Fruit fly (Drosophila melanogaster) whole organism, embryonic: ENCODE results near the gene CG10576.
A peak's percentile ranks its signal among the peaks of the same experiment; 100 is the strongest.

Experiments
- CG10267 ChIP-seq: fragments of 200-800 bp; sonication (Bioruptor generic); optimal IDR thresholded peaks from 2 replicates; lab custom pipeline; 2018; ENCODE audit warnings: missing biosample characterization, mild to moderate bottlenecking, missing genetic modification characterization, moderate library complexity
- CG11456 ChIP-seq: fragments of 200-800 bp; sonication (Bioruptor generic); IDR thresholded peaks from 3 replicates; pipeline ENCODE4 v1.3.6; 2022; ENCODE audit warnings: missing biosample characterization, missing genetic modification characterization
- CG12299 ChIP-seq: fragments of 200-800 bp; sonication (Bioruptor generic); optimal IDR thresholded peaks from 2 replicates; lab custom pipeline; 2018; ENCODE audit warnings: missing biosample characterization, mild to moderate bottlenecking, missing genetic modification characterization
- CG13624 ChIP-seq: fragments of 200-800 bp; sonication (Bioruptor generic); optimal IDR thresholded peaks from 2 replicates; lab custom pipeline; 2016; ENCODE audit warnings: missing biosample characterization, missing genetic modification characterization
- CG15601 ChIP-seq: fragments of 200-800 bp; sonication (Bioruptor generic); optimal IDR thresholded peaks from 3 replicates; lab custom pipeline; 2019; ENCODE audit warnings: missing biosample characterization, mild to moderate bottlenecking, missing genetic modification characterization, moderate library complexity
- CG1602 ChIP-seq: fragments of 200-800 bp; sonication (Bioruptor generic); optimal IDR thresholded peaks from 3 replicates; lab custom pipeline; 2016; ENCODE audit warnings: missing biosample characterization, missing genetic modification characterization
- CG16779 ChIP-seq: fragments of 200-800 bp; sonication (Bioruptor generic); IDR thresholded peaks from 2 replicates; pipeline ENCODE4 v1.3.6; 2022; ENCODE audit warnings: missing biosample characterization, missing genetic modification characterization
- CG2202 ChIP-seq: fragments of 200-800 bp; sonication (Bioruptor generic); optimal IDR thresholded peaks from 2 replicates; lab custom pipeline; 2018; ENCODE audit warnings: missing biosample characterization, mild to moderate bottlenecking, missing genetic modification characterization
- CG30403 ChIP-seq: fragments of 200-800 bp; sonication (Bioruptor generic); optimal IDR thresholded peaks from 3 replicates; lab custom pipeline; 2016; ENCODE audit warnings: missing biosample characterization, missing genetic modification characterization
- CG31388 ChIP-seq: fragments of 200-800 bp; sonication (Bioruptor generic); optimal IDR thresholded peaks from 2 replicates; lab custom pipeline; 2016; ENCODE audit warnings: missing biosample characterization, missing genetic modification characterization
- CG3847 ChIP-seq: fragments of 200-800 bp; sonication (Bioruptor generic); IDR thresholded peaks from 2 replicates; pipeline ENCODE4 v1.3.6; 2022; ENCODE audit warnings: missing biosample characterization, missing genetic modification characterization
- CG4360 ChIP-seq: fragments of 200-800 bp; sonication (Bioruptor generic); IDR thresholded peaks from 2 replicates; pipeline ENCODE4 v1.3.6; 2022; ENCODE audit warnings: missing biosample characterization, missing genetic modification characterization
- CG6654 ChIP-seq: fragments of 200-800 bp; sonication (Bioruptor generic); optimal IDR thresholded peaks from 2 replicates; lab custom pipeline; 2017; ENCODE audit warnings: missing biosample characterization, mild to moderate bottlenecking, missing genetic modification characterization
- CG7963 ChIP-seq: fragments of 200-800 bp; sonication (Bioruptor generic); IDR thresholded peaks from 3 replicates; pipeline ENCODE4 v1.3.6; 2022; ENCODE audit warnings: missing biosample characterization, missing genetic modification characterization; ENCODE audit not compliant: partially characterized antibody
- CG7987 ChIP-seq: fragments of 200-800 bp; sonication (Bioruptor generic); optimal IDR thresholded peaks from 2 replicates; lab custom pipeline; 2018; ENCODE audit warnings: missing biosample characterization, mild to moderate bottlenecking, missing genetic modification characterization, moderate library complexity
- CG8290 ChIP-seq, 3 experiments: fragments of 200-800 bp; sonication (Bioruptor generic); optimal IDR thresholded peaks; 2 replicates each; lab custom pipeline; 2016 to 2019; ENCODE audit warnings: missing biosample characterization in 3 of 3, missing genetic modification characterization in 3 of 3, mild to moderate bottlenecking in 2 of 3, moderate library complexity in 1 of 3
- CTCF ChIP-seq: fragments of 200-800 bp; sonication (Bioruptor generic); optimal IDR thresholded peaks from 2 replicates; lab custom pipeline; 2017; ENCODE audit warnings: missing biosample characterization, mild to moderate bottlenecking, missing genetic modification characterization, moderate library complexity
- CkIIα-i1 ChIP-seq: fragments of 200-800 bp; sonication (Bioruptor generic); IDR thresholded peaks from 2 replicates; pipeline ENCODE4 v1.3.6; 2022; ENCODE audit warnings: missing biosample characterization, missing genetic modification characterization
- CrebB ChIP-seq: fragments of 200-800 bp; sonication (Bioruptor generic); optimal IDR thresholded peaks from 3 replicates; lab custom pipeline; 2018; ENCODE audit warnings: missing biosample characterization, mild to moderate bottlenecking, missing genetic modification characterization
- Dek ChIP-seq: fragments of 200-800 bp; sonication (Bioruptor generic); optimal IDR thresholded peaks from 3 replicates; lab custom pipeline; 2019; ENCODE audit warnings: missing biosample characterization, mild to moderate bottlenecking, missing genetic modification characterization, moderate library complexity
- Doc3 ChIP-seq: fragments of 200-800 bp; sonication (Bioruptor generic); IDR thresholded peaks from 3 replicates; pipeline ENCODE4 v1.3.6; 2022; ENCODE audit warnings: missing biosample characterization, missing genetic modification characterization; ENCODE audit not compliant: partially characterized antibody
- Jarid2 ChIP-seq: fragments of 200-800 bp; sonication (Bioruptor generic); optimal IDR thresholded peaks from 3 replicates; lab custom pipeline; 2017; ENCODE audit warnings: mild to moderate bottlenecking, missing biosample characterization, missing genetic modification reagents, missing genetic modification characterization
- Lhr ChIP-seq: fragments of 200-800 bp; sonication (Bioruptor generic); optimal IDR thresholded peaks from 3 replicates; lab custom pipeline; 2017; ENCODE audit warnings: mild to moderate bottlenecking, missing biosample characterization, missing genetic modification reagents, missing genetic modification characterization
- Max ChIP-seq: fragments of 200-800 bp; sonication (Bioruptor generic); optimal IDR thresholded peaks from 2 replicates; lab custom pipeline; 2016; ENCODE audit warnings: missing biosample characterization, mild to moderate bottlenecking, missing genetic modification characterization
- Myb ChIP-seq: fragments of 200-800 bp; sonication (Bioruptor generic); optimal IDR thresholded peaks from 2 replicates; lab custom pipeline; 2016; ENCODE audit warnings: missing biosample characterization, missing genetic modification characterization
- NC2α ChIP-seq: fragments of 200-800 bp; sonication (Bioruptor generic); optimal IDR thresholded peaks from 2 replicates; lab custom pipeline; 2016; ENCODE audit warnings: missing biosample characterization, missing genetic modification characterization
- Opbp ChIP-seq: fragments of 200-800 bp; sonication (Bioruptor generic); IDR thresholded peaks from 3 replicates; pipeline ENCODE4 v1.3.6; 2022; ENCODE audit warnings: missing biosample characterization, missing genetic modification characterization; ENCODE audit not compliant: partially characterized antibody
- Rfx ChIP-seq: fragments of 200-800 bp; sonication (Bioruptor generic); IDR thresholded peaks from 2 replicates; pipeline ENCODE4 v1.3.6; 2022; ENCODE audit warnings: missing biosample characterization, missing genetic modification characterization
- Scr ChIP-seq: fragments of 200-800 bp; sonication (Bioruptor generic); IDR thresholded peaks from 2 replicates; pipeline ENCODE4 v1.3.6; 2022; ENCODE audit warnings: missing biosample characterization, missing genetic modification characterization; ENCODE audit not compliant: partially characterized antibody
- Six4 ChIP-seq: fragments of 200-800 bp; sonication (Bioruptor generic); optimal IDR thresholded peaks from 2 replicates; lab custom pipeline; 2016; ENCODE audit warnings: missing biosample characterization, missing genetic modification characterization
- Spps ChIP-seq: fragments of 200-800 bp; sonication (Bioruptor generic); optimal IDR thresholded peaks from 2 replicates; lab custom pipeline; 2018; ENCODE audit warnings: missing biosample characterization, mild to moderate bottlenecking, missing genetic modification characterization
- Sry-δ ChIP-seq: fragments of 200-800 bp; sonication (Bioruptor generic); optimal IDR thresholded peaks from 2 replicates; lab custom pipeline; 2016; ENCODE audit warnings: missing biosample characterization, missing genetic modification characterization
- ato ChIP-seq: fragments of 200-800 bp; sonication (Bioruptor generic); IDR thresholded peaks from 2 replicates; pipeline ENCODE4 v1.3.6; 2022; ENCODE audit warnings: missing biosample characterization, missing genetic modification characterization; ENCODE audit not compliant: partially characterized antibody
- bowl ChIP-seq: fragments of 200-800 bp; sonication (Bioruptor generic); IDR thresholded peaks from 2 replicates; pipeline ENCODE4 v1.3.6; 2022; ENCODE audit warnings: missing biosample characterization, missing genetic modification characterization
- chif ChIP-seq, 2 experiments: fragments of 200-800 bp; sonication (Bioruptor generic); optimal IDR thresholded peaks; 3 replicates each; lab custom pipeline; 2016; ENCODE audit warnings: missing biosample characterization in 2 of 2, missing genetic modification characterization in 2 of 2
- chm ChIP-seq: fragments of 200-800 bp; sonication (Bioruptor generic); IDR thresholded peaks from 2 replicates; pipeline ENCODE4 v1.3.6; 2022; ENCODE audit warnings: missing biosample characterization, missing genetic modification characterization
- chn ChIP-seq: fragments of 200-800 bp; sonication (Bioruptor generic); optimal IDR thresholded peaks from 2 replicates; lab custom pipeline; 2016; ENCODE audit warnings: missing biosample characterization, missing genetic modification characterization
- fu2 ChIP-seq: fragments of 200-800 bp; sonication (Bioruptor generic); optimal IDR thresholded peaks from 2 replicates; lab custom pipeline; 2016; ENCODE audit warnings: missing biosample characterization, missing genetic modification characterization
- gro ChIP-seq: fragments of 200-800 bp; sonication (Bioruptor generic); optimal IDR thresholded peaks from 2 replicates; lab custom pipeline; 2016; ENCODE audit warnings: missing biosample characterization, missing genetic modification characterization
- hbn ChIP-seq: fragments of 200-800 bp; sonication (Bioruptor generic); IDR thresholded peaks from 2 replicates; pipeline ENCODE4 v1.3.6; 2022; ENCODE audit warnings: missing biosample characterization, missing genetic modification characterization; ENCODE audit not compliant: partially characterized antibody
- inv ChIP-seq: fragments of 200-800 bp; sonication (Bioruptor generic); IDR thresholded peaks from 2 replicates; pipeline ENCODE4 v1.3.6; 2022; ENCODE audit warnings: missing biosample characterization, missing genetic modification characterization; ENCODE audit not compliant: partially characterized antibody
- lov ChIP-seq, 2 experiments: fragments of 200-800 bp in 1 of 2; fragments of >200 bp in 1 of 2; sonication (Bioruptor generic) in 1 of 2; IDR thresholded peaks in 1 of 2; optimal IDR thresholded peaks in 1 of 2; 2 replicates in 1 of 2; 3 replicates in 1 of 2; pipeline versions ENCODE4 v1.3.6 to Lab custom; 2017 to 2022; ENCODE audit warnings: missing biosample characterization in 1 of 2, missing genetic modification characterization in 1 of 2
- pzg ChIP-seq: fragments of 200-800 bp; sonication (Bioruptor generic); optimal IDR thresholded peaks from 3 replicates; lab custom pipeline; 2018; ENCODE audit warnings: missing biosample characterization, mild to moderate bottlenecking, missing genetic modification characterization, moderate library complexity
- sob ChIP-seq: fragments of 200-800 bp; sonication (Bioruptor generic); IDR thresholded peaks from 2 replicates; pipeline ENCODE4 v1.3.6; 2022; ENCODE audit warnings: missing biosample characterization, missing genetic modification characterization
- toy ChIP-seq: fragments of 200-800 bp; sonication (Bioruptor generic); IDR thresholded peaks from 2 replicates; pipeline ENCODE4 v1.3.6; 2022; ENCODE audit warnings: missing biosample characterization, missing genetic modification characterization
- trem ChIP-seq: fragments of 200-800 bp; optimal IDR thresholded peaks from 3 replicates; lab custom pipeline; 2019; ENCODE audit warnings: missing biosample characterization, mild to moderate bottlenecking, missing genetic modification characterization, moderate library complexity
- usp ChIP-seq: fragments of >200 bp; optimal IDR thresholded peaks from 2 replicates; lab custom pipeline; 2017; ENCODE audit warnings: missing biosample characterization, missing genetic modification characterization
- vnd ChIP-seq: fragments of 200-800 bp; sonication (Bioruptor generic); IDR thresholded peaks from 3 replicates; pipeline ENCODE4 v1.3.6; 2022; ENCODE audit warnings: missing biosample characterization, missing genetic modification characterization; ENCODE audit not compliant: partially characterized antibody
- zfh2 ChIP-seq: fragments of 200-800 bp; sonication (Bioruptor generic); optimal IDR thresholded peaks from 2 replicates; lab custom pipeline; 2016; ENCODE audit warnings: missing biosample characterization, missing genetic modification characterization

The CG10576 gene

DNA sequence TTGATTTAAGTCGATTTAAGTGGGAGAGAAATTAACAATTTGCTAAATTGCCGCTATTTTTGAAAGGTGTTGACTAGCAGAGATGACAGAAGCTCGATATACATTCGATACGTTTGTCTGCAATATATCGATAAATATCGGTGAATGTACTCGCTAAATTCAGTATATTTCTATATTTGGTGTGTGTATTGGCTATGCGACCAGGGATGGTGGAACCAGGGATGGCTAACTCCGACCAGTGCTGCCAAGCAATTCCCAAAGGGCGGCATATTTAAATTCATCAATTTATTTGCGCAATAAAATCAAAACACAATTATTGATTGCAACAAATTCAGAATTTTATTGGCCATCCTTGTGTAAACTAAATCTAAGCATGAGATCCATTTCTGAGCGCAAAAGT lies 47.5 kb upstream of the CG10576 start, which contains the start of gene mad2 (continued):
- TF ChIP-seq CG12299 (tag; lab: Kevin White, UChicago) = peak; percentile 15
- TF ChIP-seq Jarid2 (GFP tag; lab: Kevin White, UChicago) = no peak
- TF ChIP-seq CG31388 (GFP tag; lab: Kevin White, UChicago) = no peak
- TF ChIP-seq Max = no peak
- TF ChIP-seq CG1602 (GFP tag; lab: Kevin White, UChicago) = no peak
- peak; percentile 33 for TF ChIP-seq CrebB (tag; lab: Kevin White, UChicago)
- peak; percentile 62 for TF ChIP-seq Scr (GFP tag; lab: Robert Waterston, UW)
- 0 out of 2 replicates have a peak, but pooled peaks have one; percentile 11 for TF ChIP-seq ato (GFP tag; lab: Robert Waterston, UW)
- no peak; the same call in 1 of the 3 replicates for TF ChIP-seq Doc3
- no peak for TF ChIP-seq fu2
- peak; percentile 54; the same call in 1 of the 3 replicates for TF ChIP-seq CG7963 (GFP tag; lab: Robert Waterston, UW)
- TF ChIP-seq zfh2 = peak; percentile 8
- TF ChIP-seq CG6654 = no peak
- 0 out of 2 replicates have a peak, but pooled peaks have one; percentile 38 for TF ChIP-seq sob
- TF ChIP-seq trem (tag; lab: Kevin White, UChicago) = peak; percentile 22
- TF ChIP-seq Lhr (GFP tag; lab: Kevin White, UChicago) = peak; percentile 97
- no peak for TF ChIP-seq Six4 (GFP tag; lab: Kevin White, UChicago)
- TF ChIP-seq chm = 0 out of 2 replicates have a peak, but pooled peaks have one; percentile 27
- TF ChIP-seq toy = no peak
- TF ChIP-seq chif (GFP tag; optimal IDR thresholded peaks at IDR 0.05; lab: Kevin White, UChicago) = peak; percentile 9 to 28
- no peak for TF ChIP-seq Spps
- TF ChIP-seq CG4360 = no peak
- peak; percentile 55; the same call in 1 of the 2 replicates for TF ChIP-seq hbn (GFP tag; lab: Robert Waterston, UW)
- TF ChIP-seq usp (GFP tag; lab: Kevin White, UChicago) = no peak
- no peak for TF ChIP-seq gro (GFP tag; lab: Kevin White, UChicago)
- peak; percentile 75 for TF ChIP-seq CG13624
- TF ChIP-seq CG2202 (tag; lab: Kevin White, UChicago) = peak; percentile 47
- TF ChIP-seq Rfx (GFP tag; lab: Robert Waterston, UW) = peak; percentile 41; the same call in 1 of the 2 replicates
- TF ChIP-seq CG11456 (GFP tag; lab: Robert Waterston, UW) = peak; percentile 20; the same call in 1 of the 3 replicates
- TF ChIP-seq CG16779 (GFP tag; lab: Robert Waterston, UW) = no peak
- peak; percentile 58 for TF ChIP-seq CG10267
- TF ChIP-seq Sry-δ (GFP tag; lab: Kevin White, UChicago) = peak; percentile 94
- TF ChIP-seq Opbp (GFP tag; lab: Robert Waterston, UW) = peak; percentile 78
- TF ChIP-seq CG30403 (GFP tag; lab: Kevin White, UChicago) = peak; percentile 25
- peak; percentile 9 for TF ChIP-seq CG7987 (GFP tag; lab: Kevin White, UChicago)
- peak; percentile 54 for TF ChIP-seq CG15601 (tag; lab: Kevin White, UChicago)
- TF ChIP-seq NC2α = no peak
- TF ChIP-seq chn = peak; percentile 44
- peak; percentile 52; the same call in 1 of the 3 replicates for TF ChIP-seq vnd (GFP tag; lab: Robert Waterston, UW)
- TF ChIP-seq Myb (GFP tag; lab: Kevin White, UChicago) = peak; percentile 82
- peak; percentile 69 for TF ChIP-seq CG3847 (GFP tag; lab: Robert Waterston, UW)
- TF ChIP-seq lov (optimal IDR thresholded peaks at IDR 0.05; lab: Kevin White, UChicago) = no peak
- no peak for TF ChIP-seq lov (GFP tag; IDR thresholded peaks at IDR 0.05; lab: Robert Waterston, UW)
- TF ChIP-seq bowl (GFP tag; lab: Robert Waterston, UW) = no peak
- peak; percentile 31 for TF ChIP-seq CTCF
- peak; percentile 98 for TF ChIP-seq pzg (GFP tag; lab: Kevin White, UChicago)
- no peak for TF ChIP-seq CkIIα-i1 (GFP tag; lab: Robert Waterston, UW)
- TF ChIP-seq inv = peak; percentile 44; the same call in 1 of the 2 replicates
- peak; percentile 39 for TF ChIP-seq Dek (tag; lab: Kevin White, UChicago)
- no peak for TF ChIP-seq CG8290 (GFP tag; optimal IDR thresholded peaks at IDR 0.05; lab: Kevin White, UChicago)
- TF ChIP-seq CG8290 (tag; optimal IDR thresholded peaks at IDR 0.05; lab: Kevin White, UChicago) = peak in 1 of 2 experiments; percentile 92
